Worm (Caenorhabditis elegans): ENCODE results near the gene nhx-4.

The nhx-4 gene

ce11 chrX:6963842-6964241 is 49.8 kb downstream of the nhx-4 start:
- TF ChIP-seq unc-62 (GFP tag; optimal IDR thresholded peaks at IDR 0.05) (no peak), lin-14 (GFP tag; optimal IDR thresholded peaks at IDR 0.05) (peak; percentile 21)

ce11 chrX:6967057-6967456 is 53.0 kb downstream of the nhx-4 start, which contains the start of gene F01E11.3:
Gene F01E11.3, plus strand, starts transcription at chrX:6967357.
- no peak for TF ChIP-seq snu-23 (GFP tag; optimal IDR thresholded peaks at IDR 0.05)
- no peak for TF ChIP-seq irx-1 (tag; optimal IDR thresholded peaks at IDR 0.05)
- TF ChIP-seq lin-14 (GFP tag; optimal IDR thresholded peaks at IDR 0.05) = no peak
- no peak for TF ChIP-seq ets-5 (GFP tag; IDR thresholded peaks at IDR 0.05)

ce11 chrX:6968553-6968952 is 54.5 kb downstream of the nhx-4 start:
- TF ChIP-seq nhr-237 (tag; optimal IDR thresholded peaks at IDR 0.05) (no peak), efl-1 (optimal IDR thresholded peaks at IDR 0.05) (no peak), efl-1 (GFP tag; optimal IDR thresholded peaks at IDR 0.05 in 1 of 2) (peak in 1 of 2 experiments; percentile 49), fkh-8 (tag; optimal IDR thresholded peaks at IDR 0.05) (peak; percentile 40), pax-3 (tag; optimal IDR thresholded peaks at IDR 0.05) (peak; percentile 32), dsc-1 (tag; optimal IDR thresholded peaks at IDR 0.05) (peak; percentile 90)

ce11 chrX:6970134-6970533 is 56.0 kb downstream of the nhx-4 start:
- no peak for TF ChIP-seq mep-1 (tag; optimal IDR thresholded peaks at IDR 0.05)
- peak; percentile 30 for TF ChIP-seq lin-14 (GFP tag; optimal IDR thresholded peaks at IDR 0.05)

All from whole organism, L1 larva.